Worm (Caenorhabditis elegans): ENCODE measurements around the gene srlf-24.

srlf-24 gene

DNA sequence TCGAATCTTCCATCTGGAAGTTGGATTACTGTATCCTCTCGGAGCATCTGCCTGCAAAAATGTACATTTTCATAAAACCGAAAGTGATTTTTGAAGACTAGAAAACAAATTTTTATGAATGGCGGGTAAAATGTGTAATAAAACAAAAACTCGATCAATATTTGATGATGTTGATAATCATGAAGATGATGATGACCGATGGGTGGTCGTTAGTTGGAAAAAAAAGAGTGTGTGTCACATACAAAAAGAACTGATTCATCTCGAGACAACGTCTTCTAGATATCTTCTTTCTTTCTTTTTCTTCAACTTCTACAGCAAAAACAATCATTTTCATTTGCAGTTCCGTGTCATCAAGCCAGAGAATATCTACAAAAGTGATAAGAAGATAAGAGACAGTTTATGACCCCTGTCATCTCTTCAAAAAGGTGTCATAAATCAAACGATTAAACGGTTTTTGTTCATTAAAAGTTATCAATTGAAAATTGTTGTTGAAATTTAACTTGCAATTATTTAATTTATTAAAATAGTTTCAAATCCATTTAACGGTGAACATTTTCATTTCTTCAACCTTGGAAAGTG lies 13.0 kb downstream of the srlf-24 start, which contains the start of gene bcc-1 (continued):
- TF ChIP-seq pha-4 (GFP tag; IDR thresholded peaks at IDR 0.05) (no peak), pha-4 (tag; optimal IDR thresholded peaks at IDR 0.05) (no peak), fos-1 (tag; optimal IDR thresholded peaks at IDR 0.05) (no peak), skn-1 (tag; optimal IDR thresholded peaks at IDR 0.05) (no peak), ztf-7 (tag; optimal IDR thresholded peaks at IDR 0.05) (no peak), F37D6.2 (tag; optimal IDR thresholded peaks at IDR 0.05) (no peak), mxl-3 (GFP tag; optimal IDR thresholded peaks at IDR 0.05) (peak; percentile 27), nhr-10 (tag; optimal IDR thresholded peaks at IDR 0.05) (no peak), unc-130 (GFP tag; optimal IDR thresholded peaks at IDR 0.05) (no peak), hmg-1.1 (GFP tag; IDR thresholded peaks at IDR 0.05) (no peak), ztf-11 (tag; optimal IDR thresholded peaks at IDR 0.05) (no peak), F26F4.8 (GFP tag; conservative IDR thresholded peaks at IDR 0.05) (no peak), daf-19 (GFP tag; conservative IDR thresholded peaks at IDR 0.05) (no peak), gei-8 (GFP tag; optimal IDR thresholded peaks at IDR 0.05) (no peak), mes-2 (tag; optimal IDR thresholded peaks at IDR 0.05; ENCODE audit: poor library complexity, severe bottlenecking) (no peak)

ce11 chrIV:11089527-11089926 lies 16.1 kb downstream of the srlf-24 start, which contains the start of gene M7.7:
Gene M7.7 (plus strand): TSS chrIV:11089827.
- TF ChIP-seq zfp-2 (tag; optimal IDR thresholded peaks at IDR 0.05) (no peak), snpc-1.2 (GFP tag; IDR thresholded peaks at IDR 0.05) (no peak), lir-3 (tag; optimal IDR thresholded peaks at IDR 0.05) (no peak), egl-43 (GFP tag; IDR thresholded peaks at IDR 0.05) (no peak)

ce11 chrIV:11083609-11084008 lies 22.0 kb downstream of the srlf-24 start, which contains the start of gene klc-1:
Gene klc-1 (plus strand): TSS chrIV:11083735.
- TF ChIP-seq dpl-1 (GFP tag; optimal IDR thresholded peaks at IDR 0.05) (no peak), fos-1 (tag; optimal IDR thresholded peaks at IDR 0.05) (no peak), dmd-9 (GFP tag; IDR thresholded peaks at IDR 0.05) (no peak), ZK337.2 (GFP tag; IDR thresholded peaks at IDR 0.05) (no peak), lsy-2 (tag; optimal IDR thresholded peaks at IDR 0.05) (peak in 1 of 2 experiments; percentile 56), hlh-11 (tag; optimal IDR thresholded peaks at IDR 0.05) (no peak), lin-38 (GFP tag; IDR thresholded peaks at IDR 0.05) (0 out of 2 replicates have a peak, but pooled peaks have one; percentile 21), nhr-10 (tag; optimal IDR thresholded peaks at IDR 0.05) (no peak)

- TF ChIP-seq madf-5 (GFP tag; IDR thresholded peaks at IDR 0.05) (no peak), unc-62 (GFP tag; optimal IDR thresholded peaks at IDR 0.05 in 1 of 2) (peak; percentile 21 to 100), unc-62 (tag; optimal IDR thresholded peaks at IDR 0.05) (no peak), dpl-1 (GFP tag; optimal IDR thresholded peaks at IDR 0.05) (peak; percentile 65), nhr-28 (tag; optimal IDR thresholded peaks at IDR 0.05) (peak; percentile 88), daf-19 (GFP tag; conservative IDR thresholded peaks at IDR 0.05) (peak; percentile 82; the same call in 1 of the 2 replicates), F44E2.7 (GFP tag; IDR thresholded peaks at IDR 0.05) (0 out of 2 replicates have a peak, but pooled peaks have one; percentile 10), ceh-28 (tag; optimal IDR thresholded peaks at IDR 0.05) (peak; percentile 90), Y75B8A.6 (GFP tag; IDR thresholded peaks at IDR 0.05) (no peak), lin-1 (GFP tag; IDR thresholded peaks at IDR 0.05) (no peak), nhr-76 (tag; optimal IDR thresholded peaks at IDR 0.05) (no peak), daf-16 (GFP tag; optimal IDR thresholded peaks at IDR 0.05) (peak; percentile 51 to 71), daf-16 (tag; optimal IDR thresholded peaks at IDR 0.05) (peak; percentile 74), nhr-6 (tag; optimal IDR thresholded peaks at IDR 0.05) (peak; percentile 93), mdt-29 (GFP tag; IDR thresholded peaks at IDR 0.05) (peak; percentile 76; the same call in 1 of the 2 replicates), Y48G9A.11 (GFP tag; IDR thresholded peaks at IDR 0.05) (no peak), zfp-2 (tag; optimal IDR thresholded peaks at IDR 0.05) (peak; percentile 63), nhr-102 (tag; optimal IDR thresholded peaks at IDR 0.05) (peak; percentile 86), D1046.2 (GFP tag; IDR thresholded peaks at IDR 0.05) (no peak), tag-97 (GFP tag; IDR thresholded peaks at IDR 0.05) (no peak), lsy-2 (tag; optimal IDR thresholded peaks at IDR 0.05) (peak; percentile 86 to 93), lin-38 (GFP tag; IDR thresholded peaks at IDR 0.05) (peak; percentile 78), ces-1 (GFP tag; optimal IDR thresholded peaks at IDR 0.05) (peak; percentile 81), daf-12 (tag; optimal IDR thresholded peaks at IDR 0.05) (peak; percentile 13), skn-1 (tag; optimal IDR thresholded peaks at IDR 0.05) (peak; percentile 66), lim-7 (GFP tag; IDR thresholded peaks at IDR 0.05) (peak; percentile 63; the same call in 1 of the 2 replicates), nhr-77 (tag; optimal IDR thresholded peaks at IDR 0.05) (peak; percentile 63)
Observed at ce11 chrIV:11082789-11083235, 22.8 kb downstream of the srlf-24 start.
